Fruit fly (Drosophila melanogaster) whole organism, embryonic: ENCODE data around the gene CG32507.

ENCODE experiments used
- CG10462 ChIP-seq: fragments of 200-800 bp; sonication (Bioruptor generic); optimal IDR thresholded peaks from 2 replicates; lab custom pipeline; 2016; ENCODE audit warnings: missing biosample characterization, missing genetic modification characterization
- CG14014 ChIP-seq: fragments of 200-800 bp; sonication (Bioruptor generic); IDR thresholded peaks from 2 replicates; pipeline ENCODE4 v1.3.6; 2022; ENCODE audit warnings: missing biosample characterization, missing genetic modification characterization
- CG15011 ChIP-seq: fragments of 200-800 bp; sonication (Bioruptor generic); optimal IDR thresholded peaks from 3 replicates; lab custom pipeline; 2018; ENCODE audit warnings: missing biosample characterization, mild to moderate bottlenecking, missing genetic modification characterization
- CG15514 ChIP-seq: fragments of 200-800 bp; sonication (Bioruptor generic); optimal IDR thresholded peaks from 3 replicates; lab custom pipeline; 2017; ENCODE audit warnings: missing biosample characterization, missing genetic modification characterization, mild to moderate bottlenecking, moderate library complexity, missing genetic modification reagents
- CG17361 ChIP-seq: fragments of 200-800 bp; sonication (Bioruptor generic); IDR thresholded peaks from 3 replicates; pipeline ENCODE4 v1.3.6; 2022; ENCODE audit warnings: missing biosample characterization, missing genetic modification characterization
- CG2120 ChIP-seq: fragments of 200-800 bp; sonication (Bioruptor generic); optimal IDR thresholded peaks from 3 replicates; lab custom pipeline; 2016; ENCODE audit warnings: missing biosample characterization, missing genetic modification characterization
- CG34422 ChIP-seq: fragments of 200-800 bp; sonication (Bioruptor generic); IDR thresholded peaks from 3 replicates; pipeline ENCODE4 v1.3.6; 2022; ENCODE audit warnings: missing biosample characterization, missing genetic modification characterization
- CG3995 ChIP-seq: fragments of 200-800 bp; sonication (Bioruptor generic); optimal IDR thresholded peaks from 3 replicates; lab custom pipeline; 2016; ENCODE audit warnings: missing biosample characterization, missing genetic modification characterization
- CG4282 ChIP-seq: fragments of 200-800 bp; sonication (Bioruptor generic); optimal IDR thresholded peaks from 2 replicates; lab custom pipeline; 2016; ENCODE audit warnings: missing biosample characterization, missing genetic modification characterization
- CG4730 ChIP-seq: fragments of 200-800 bp; sonication (Bioruptor generic); IDR thresholded peaks from 2 replicates; pipeline ENCODE4 v1.3.6; 2022; ENCODE audit warnings: missing biosample characterization, missing genetic modification characterization
- CG5180 ChIP-seq: fragments of 200-800 bp; sonication (Bioruptor generic); optimal IDR thresholded peaks from 3 replicates; lab custom pipeline; 2017; ENCODE audit warnings: missing biosample characterization, missing genetic modification characterization, mild to moderate bottlenecking, moderate library complexity, missing genetic modification reagents
- CG6272 ChIP-seq: fragments of 200-800 bp; sonication (Bioruptor generic); IDR thresholded peaks from 2 replicates; pipeline ENCODE4 v1.3.6; 2022; ENCODE audit warnings: missing biosample characterization, missing genetic modification characterization
- CG6791 ChIP-seq: fragments of 200-800 bp; sonication (Bioruptor generic); IDR thresholded peaks from 3 replicates; pipeline ENCODE4 v1.3.6; 2022; ENCODE audit warnings: missing biosample characterization, missing genetic modification characterization; ENCODE audit not compliant: partially characterized antibody
- CG8089 ChIP-seq: fragments of 200-800 bp; sonication (Bioruptor generic); optimal IDR thresholded peaks from 3 replicates; lab custom pipeline; 2016; ENCODE audit warnings: missing biosample characterization, missing genetic modification characterization
- Dek ChIP-seq: fragments of 200-800 bp; sonication (Bioruptor generic); optimal IDR thresholded peaks from 3 replicates; lab custom pipeline; 2019; ENCODE audit warnings: missing biosample characterization, mild to moderate bottlenecking, missing genetic modification characterization, moderate library complexity
- Dp ChIP-seq: fragments of 200-800 bp; sonication (Bioruptor generic); optimal IDR thresholded peaks from 2 replicates; lab custom pipeline; 2018; ENCODE audit warnings: missing biosample characterization, mild to moderate bottlenecking, missing genetic modification characterization, moderate library complexity
- Gsc ChIP-seq: fragments of 200-800 bp; sonication (Bioruptor generic); IDR thresholded peaks from 2 replicates; pipeline ENCODE4 v1.3.6; 2022; ENCODE audit warnings: missing biosample characterization, missing genetic modification characterization
- HLH4C ChIP-seq: fragments of 200-800 bp; sonication (Bioruptor generic); IDR thresholded peaks from 3 replicates; pipeline ENCODE4 v1.3.6; 2022; ENCODE audit warnings: missing biosample characterization, missing genetic modification characterization; ENCODE audit not compliant: partially characterized antibody
- HLHmδ ChIP-seq: fragments of 200-800 bp; sonication (Bioruptor generic); optimal IDR thresholded peaks from 2 replicates; lab custom pipeline; 2018; ENCODE audit warnings: missing biosample characterization, mild to moderate bottlenecking, missing genetic modification characterization, moderate library complexity
- HmgZ ChIP-seq: fragments of 200-800 bp; sonication (Bioruptor generic); optimal IDR thresholded peaks from 2 replicates; lab custom pipeline; 2018; ENCODE audit warnings: missing biosample characterization, mild to moderate bottlenecking, missing genetic modification characterization
- Kr ChIP-seq: fragments of 200-800 bp; sonication (Bioruptor generic); optimal IDR thresholded peaks from 2 replicates; lab custom pipeline; 2017; ENCODE audit warnings: missing biosample characterization, mild to moderate bottlenecking, missing genetic modification characterization
- MBD-R2 ChIP-seq: fragments of 200-800 bp; sonication (Bioruptor generic); IDR thresholded peaks from 2 replicates; pipeline ENCODE4 v1.3.6; 2022; ENCODE audit warnings: missing biosample characterization, missing genetic modification characterization
- Mad ChIP-seq: fragments of 200-800 bp; sonication (Bioruptor generic); optimal IDR thresholded peaks from 2 replicates; lab custom pipeline; 2016; ENCODE audit warnings: missing biosample characterization, missing genetic modification characterization
- Mes4 ChIP-seq: fragments of 200-800 bp; sonication (Bioruptor generic); optimal IDR thresholded peaks from 2 replicates; lab custom pipeline; 2016; ENCODE audit warnings: missing biosample characterization, missing genetic modification characterization
- NK7.1 ChIP-seq: fragments of 200-800 bp; sonication (Bioruptor generic); optimal IDR thresholded peaks from 3 replicates; lab custom pipeline; 2016; ENCODE audit warnings: missing biosample characterization, missing genetic modification characterization
- Nf-YB ChIP-seq: fragments of 200-800 bp; sonication (Bioruptor generic); optimal IDR thresholded peaks from 3 replicates; lab custom pipeline; 2019; ENCODE audit warnings: missing biosample characterization, mild to moderate bottlenecking, missing genetic modification characterization, moderate library complexity
- Oaz ChIP-seq: fragments of 200-800 bp; sonication (Bioruptor generic); IDR thresholded peaks from 2 replicates; pipeline ENCODE4 v1.3.6; 2022; ENCODE audit warnings: missing biosample characterization, missing genetic modification characterization
- Scr ChIP-seq: fragments of 200-800 bp; sonication (Bioruptor generic); IDR thresholded peaks from 2 replicates; pipeline ENCODE4 v1.3.6; 2022; ENCODE audit warnings: missing biosample characterization, missing genetic modification characterization; ENCODE audit not compliant: partially characterized antibody
- Spps ChIP-seq: fragments of 200-800 bp; sonication (Bioruptor generic); optimal IDR thresholded peaks from 2 replicates; lab custom pipeline; 2018; ENCODE audit warnings: missing biosample characterization, mild to moderate bottlenecking, missing genetic modification characterization
- Sry-β ChIP-seq: fragments of 200-800 bp; sonication (Bioruptor generic); optimal IDR thresholded peaks from 2 replicates; lab custom pipeline; 2018; ENCODE audit warnings: missing biosample characterization, mild to moderate bottlenecking, missing genetic modification characterization, moderate library complexity
- ara ChIP-seq: fragments of 200-800 bp; sonication (Bioruptor generic); IDR thresholded peaks from 2 replicates; pipeline ENCODE4 v1.3.6; 2022; ENCODE audit warnings: missing biosample characterization, missing genetic modification characterization
- ase ChIP-seq: fragments of 200-800 bp; sonication (Bioruptor generic); IDR thresholded peaks from 3 replicates; pipeline ENCODE4 v1.3.6; 2022; ENCODE audit warnings: missing biosample characterization, missing genetic modification characterization
- caup ChIP-seq: fragments of 200-800 bp; sonication (Bioruptor generic); optimal IDR thresholded peaks from 3 replicates; lab custom pipeline; 2017; ENCODE audit warnings: missing biosample characterization, mild to moderate bottlenecking, missing genetic modification characterization, moderate library complexity; ENCODE audit not compliant: severe bottlenecking
- dmrt99B ChIP-seq: fragments of 200-800 bp; sonication (Bioruptor generic); optimal IDR thresholded peaks from 2 replicates; lab custom pipeline; 2018; ENCODE audit warnings: missing biosample characterization, mild to moderate bottlenecking, missing genetic modification characterization, moderate library complexity
- fru ChIP-seq: fragments of >200 bp; optimal IDR thresholded peaks from 2 replicates; lab custom pipeline; 2017
- gem ChIP-seq: fragments of 200-800 bp; sonication (Bioruptor generic); optimal IDR thresholded peaks from 2 replicates; lab custom pipeline; 2019; ENCODE audit warnings: missing biosample characterization, mild to moderate bottlenecking, missing genetic modification characterization, moderate library complexity
- grn ChIP-seq: fragments of 200-800 bp; sonication (Bioruptor generic); optimal IDR thresholded peaks from 3 replicates; lab custom pipeline; 2017; ENCODE audit warnings: missing biosample characterization, missing genetic modification characterization
- ind ChIP-seq: fragments of 200-800 bp; sonication (Bioruptor generic); optimal IDR thresholded peaks from 3 replicates; lab custom pipeline; 2016; ENCODE audit warnings: missing biosample characterization, missing genetic modification characterization
- insv ChIP-seq, 2 experiments: fragments of 200-800 bp; sonication (Bioruptor generic); optimal IDR thresholded peaks; 3 replicates each; lab custom pipeline; 2016 to 2018; ENCODE audit warnings: missing biosample characterization in 2 of 2, missing genetic modification characterization in 2 of 2
- jigr1 ChIP-seq: fragments of 200-800 bp; sonication (Bioruptor generic); IDR thresholded peaks from 3 replicates; pipeline ENCODE4 v1.3.6; 2022; ENCODE audit warnings: missing biosample characterization, missing genetic modification characterization
- jumu ChIP-seq: fragments of 200-800 bp; sonication (Bioruptor generic); optimal IDR thresholded peaks from 3 replicates; lab custom pipeline; 2016; ENCODE audit warnings: missing biosample characterization, missing genetic modification characterization
- knrl ChIP-seq: fragments of 200-800 bp; sonication (Bioruptor generic); IDR thresholded peaks from 3 replicates; pipeline ENCODE4 v1.3.6; 2022; ENCODE audit warnings: missing biosample characterization, missing genetic modification characterization; ENCODE audit not compliant: partially characterized antibody
- nau ChIP-seq: fragments of 200-800 bp; sonication (Bioruptor generic); optimal IDR thresholded peaks from 3 replicates; lab custom pipeline; 2017; ENCODE audit warnings: missing biosample characterization, mild to moderate bottlenecking, missing genetic modification characterization, missing genetic modification reagents
- nerfin-1 ChIP-seq: fragments of 200-800 bp; sonication (Bioruptor generic); optimal IDR thresholded peaks from 3 replicates; lab custom pipeline; 2019; ENCODE audit warnings: missing biosample characterization, mild to moderate bottlenecking, missing genetic modification characterization, moderate library complexity
- nerfin-2 ChIP-seq: fragments of 200-800 bp; sonication (Bioruptor generic); IDR thresholded peaks from 2 replicates; pipeline ENCODE4 v1.3.6; 2022; ENCODE audit warnings: missing biosample characterization, missing genetic modification characterization; ENCODE audit not compliant: partially characterized antibody
- otp ChIP-seq: fragments of 200-800 bp; sonication (Bioruptor generic); IDR thresholded peaks from 3 replicates; pipeline ENCODE4, ENCODE4 v1.3.6; 2022; ENCODE audit warnings: missing biosample characterization, missing genetic modification characterization
- pho ChIP-seq: fragments of 200-800 bp; sonication (Bioruptor generic); optimal IDR thresholded peaks from 2 replicates; lab custom pipeline; 2016; ENCODE audit warnings: missing biosample characterization, missing genetic modification characterization
- psq ChIP-seq: fragments of 200-800 bp; sonication (Bioruptor generic); optimal IDR thresholded peaks from 2 replicates; lab custom pipeline; 2017; ENCODE audit warnings: missing biosample characterization, missing genetic modification characterization
- slou ChIP-seq: fragments of 200-800 bp; sonication (Bioruptor generic); optimal IDR thresholded peaks from 3 replicates; lab custom pipeline; 2016; ENCODE audit warnings: missing biosample characterization, missing genetic modification characterization
- slp2 ChIP-seq: fragments of 200-800 bp; sonication (Bioruptor generic); optimal IDR thresholded peaks from 2 replicates; lab custom pipeline; 2016; ENCODE audit warnings: missing biosample characterization, missing genetic modification characterization
- tin ChIP-seq: fragments of 200-800 bp; sonication (Bioruptor generic); optimal IDR thresholded peaks from 3 replicates; lab custom pipeline; 2016; ENCODE audit warnings: missing biosample characterization, missing genetic modification characterization
- tx ChIP-seq: fragments of 200-800 bp; sonication (Bioruptor generic); optimal IDR thresholded peaks from 2 replicates; lab custom pipeline; 2016; ENCODE audit warnings: missing biosample characterization, missing genetic modification characterization

CG32507 gene

dm6 chrX:20797488-20797887 lies 16.5 kb upstream of the CG32507 start (continued):
- TF ChIP-seq insv (GFP tag; optimal IDR thresholded peaks at IDR 0.05; lab: Kevin White, UChicago) (no peak), Dp (GFP tag; lab: Kevin White, UChicago) (no peak), otp (GFP tag; lab: Robert Waterston, UW) (no peak), HLHmδ (GFP tag; lab: Kevin White, UChicago) (no peak), NK7.1 (GFP tag; lab: Kevin White, UChicago) (no peak), CG4730 (GFP tag; lab: Robert Waterston, UW) (no peak), HLH4C (GFP tag; lab: Robert Waterston, UW) (no peak), gem (tag; lab: Kevin White, UChicago) (peak; percentile 62), CG2120 (peak; percentile 53), slp2 (GFP tag; lab: Kevin White, UChicago) (no peak), CG3995 (no peak), CG15011 (no peak), jumu (GFP tag; lab: Kevin White, UChicago) (no peak), caup (peak; percentile 14), slou (no peak), Mes4 (GFP tag; lab: Kevin White, UChicago) (no peak), pho (no peak), nau (GFP tag; lab: Kevin White, UChicago) (no peak), Scr (no peak), psq (GFP tag; lab: Kevin White, UChicago) (no peak), Kr (GFP tag; lab: Kevin White, UChicago) (no peak), CG4282 (GFP tag; lab: Kevin White, UChicago) (no peak), MBD-R2 (GFP tag; lab: Robert Waterston, UW) (no peak), Gsc (GFP tag; lab: Robert Waterston, UW) (no peak), nerfin-2 (GFP tag; lab: Robert Waterston, UW) (no peak), grn (no peak), Dek (peak; percentile 21), CG34422 (GFP tag; lab: Robert Waterston, UW) (no peak), tx (no peak), ara (no peak), Nf-YB (GFP tag; lab: Kevin White, UChicago) (no peak), CG6791 (GFP tag; lab: Robert Waterston, UW) (no peak), CG15514 (GFP tag; lab: Kevin White, UChicago) (peak; percentile 31), Spps (tag; lab: Kevin White, UChicago) (no peak), CG5180 (GFP tag; lab: Kevin White, UChicago) (no peak), CG6272 (GFP tag; lab: Robert Waterston, UW) (no peak), HmgZ (tag; lab: Kevin White, UChicago) (no peak), nerfin-1 (no peak), Mad (GFP tag; lab: Kevin White, UChicago) (no peak), ase (no peak), dmrt99B (tag; lab: Kevin White, UChicago) (peak; percentile 52), CG14014 (GFP tag; lab: Robert Waterston, UW) (no peak), Oaz (GFP tag; lab: Robert Waterston, UW) (no peak), ind (GFP tag; lab: Kevin White, UChicago) (peak; percentile 10), tin (GFP tag; lab: Kevin White, UChicago) (no peak), CG8089 (no peak), jigr1 (GFP tag; lab: Robert Waterston, UW) (no peak), Sry-β (GFP tag; lab: Kevin White, UChicago) (no peak), fru (lab: Kevin White, UChicago) (no peak), CG17361 (GFP tag; lab: Robert Waterston, UW) (no peak), CG10462 (GFP tag; lab: Kevin White, UChicago) (no peak), knrl (no peak)
